Worm (Caenorhabditis elegans) whole organism, L3 larva: ENCODE measurements around the gene F49C12.12.

Experiments used
- R02D3.7 ChIP-seq: fragments of 150-350 bp; optimal IDR thresholded peaks from 2 replicates; lab custom pipeline; 2014; ENCODE audit warnings: missing biosample characterization, missing genetic modification characterization
- aly-2 ChIP-seq: fragments of 150-350 bp; optimal IDR thresholded peaks from 2 replicates; lab custom pipeline; 2014; ENCODE audit warnings: missing biosample characterization, missing genetic modification characterization
- ama-1 ChIP-seq: fragments of 150-350 bp; optimal IDR thresholded peaks from 2 replicates; lab custom pipeline; 2018
- ceh-16 ChIP-seq: sonication (generic microtip); optimal IDR thresholded peaks from 2 replicates; lab custom pipeline; 2017; ENCODE audit warnings: missing biosample characterization, missing genetic modification characterization
- ceh-28 ChIP-seq: fragments of 150-350 bp; optimal IDR thresholded peaks from 2 replicates; lab custom pipeline; 2014; ENCODE audit warnings: missing biosample characterization, missing genetic modification reagents, missing genetic modification characterization
- ceh-9 ChIP-seq: sonication (generic microtip); optimal IDR thresholded peaks from 2 replicates; lab custom pipeline; 2018; ENCODE audit warnings: missing biosample characterization, missing genetic modification characterization
- daf-12 ChIP-seq: fragments of 150-350 bp; optimal IDR thresholded peaks from 2 replicates; lab custom pipeline; 2014; ENCODE audit warnings: missing biosample characterization, missing genetic modification reagents, missing genetic modification characterization
- egl-27 ChIP-seq: sonication (generic microtip); optimal IDR thresholded peaks from 4 replicates; lab custom pipeline; 2017; ENCODE audit warnings: missing biosample characterization, missing genetic modification reagents, missing genetic modification characterization
- egl-5 ChIP-seq: fragments of 150-350 bp; optimal IDR thresholded peaks from 2 replicates; lab custom pipeline; 2017; ENCODE audit warnings: missing biosample characterization, missing genetic modification reagents, missing genetic modification characterization, inconsistent platforms
- elt-1 ChIP-seq: fragments of 150-350 bp; optimal IDR thresholded peaks from 2 replicates; lab custom pipeline; 2014; ENCODE audit warnings: missing biosample characterization, missing genetic modification characterization
- elt-2 ChIP-seq: sonication (generic microtip); optimal IDR thresholded peaks from 2 replicates; lab custom pipeline; 2016; ENCODE audit warnings: missing genetic modification reagents, mild to moderate bottlenecking, missing genetic modification characterization, missing compliant biosample characterization
- elt-3 ChIP-seq, 3 experiments: fragments of 150-350 bp in 1 of 3; sonication (generic microtip) in 2 of 3; optimal IDR thresholded peaks; 2 replicates in 2 of 3; 4 replicates in 1 of 3; lab custom pipeline; 2014 to 2017; ENCODE audit warnings: missing biosample characterization in 3 of 3, missing genetic modification characterization in 3 of 3
- fos-1 ChIP-seq: fragments of 150-350 bp; optimal IDR thresholded peaks from 2 replicates; lab custom pipeline; 2014; ENCODE audit warnings: missing biosample characterization, missing genetic modification characterization
- hmg-11 ChIP-seq: sonication (generic microtip); optimal IDR thresholded peaks from 2 replicates; lab custom pipeline; 2016; ENCODE audit warnings: missing genetic modification characterization, missing compliant biosample characterization
- jun-1 ChIP-seq: fragments of 150-350 bp; optimal IDR thresholded peaks from 2 replicates; lab custom pipeline; 2014; ENCODE audit warnings: missing biosample characterization, missing genetic modification reagents, missing genetic modification characterization
- lin-15B ChIP-seq: fragments of 150-350 bp; optimal IDR thresholded peaks from 2 replicates; lab custom pipeline; 2014; ENCODE audit warnings: missing biosample characterization, missing genetic modification characterization
- lin-39 ChIP-seq: fragments of 150-350 bp; optimal IDR thresholded peaks from 2 replicates; lab custom pipeline; 2018; ENCODE audit warnings: missing biosample characterization, missing genetic modification reagents, missing genetic modification characterization
- mdl-1 ChIP-seq: fragments of 150-350 bp; optimal IDR thresholded peaks from 2 replicates; lab custom pipeline; 2014; ENCODE audit warnings: missing biosample characterization, missing genetic modification characterization
- mml-1 ChIP-seq: fragments of 150-350 bp; sonication (generic microtip); optimal IDR thresholded peaks from 3 replicates; lab custom pipeline; 2014; ENCODE audit warnings: missing biosample characterization, missing genetic modification characterization
- nfya-1 ChIP-seq: sonication (generic microtip); optimal IDR thresholded peaks from 2 replicates; lab custom pipeline; 2017; ENCODE audit warnings: missing genetic modification characterization, mild to moderate bottlenecking, missing compliant biosample characterization, antibody characterized with exemption, moderate library complexity; ENCODE audit not compliant: insufficient read depth
- nhr-11 ChIP-seq: fragments of 150-350 bp; optimal IDR thresholded peaks from 2 replicates; lab custom pipeline; 2014; ENCODE audit warnings: missing biosample characterization, missing genetic modification characterization
- nhr-23 ChIP-seq: fragments of 150-350 bp; optimal IDR thresholded peaks from 2 replicates; lab custom pipeline; 2014; ENCODE audit warnings: missing biosample characterization, missing genetic modification reagents, missing genetic modification characterization
- nhr-237 ChIP-seq: fragments of 150-350 bp; optimal IDR thresholded peaks from 2 replicates; lab custom pipeline; 2014; ENCODE audit warnings: missing biosample characterization, missing genetic modification characterization
- nhr-25 ChIP-seq: sonication (generic microtip); optimal IDR thresholded peaks from 2 replicates; lab custom pipeline; 2017; ENCODE audit warnings: missing biosample characterization, missing genetic modification characterization
- nhr-76 ChIP-seq: fragments of 150-350 bp; sonication (generic microtip); optimal IDR thresholded peaks from 5 replicates; lab custom pipeline; 2014; ENCODE audit warnings: missing biosample characterization, missing genetic modification characterization
- nhr-77 ChIP-seq: fragments of 150-350 bp; optimal IDR thresholded peaks from 2 replicates; lab custom pipeline; 2014; ENCODE audit warnings: missing biosample characterization, missing genetic modification characterization
- pha-4 ChIP-seq: fragments of 150-350 bp; optimal IDR thresholded peaks from 2 replicates; lab custom pipeline; 2014; ENCODE audit warnings: missing biosample characterization, missing genetic modification reagents, missing genetic modification characterization
- pqm-1 ChIP-seq: fragments of 150-350 bp; optimal IDR thresholded peaks from 2 replicates; lab custom pipeline; 2017; ENCODE audit warnings: missing biosample characterization, missing genetic modification characterization, inconsistent platforms
- sea-2 ChIP-seq: fragments of 150-350 bp; sonication (generic microtip); optimal IDR thresholded peaks from 4 replicates; lab custom pipeline; 2014; ENCODE audit warnings: missing biosample characterization, missing genetic modification reagents, missing genetic modification characterization
- skn-1 ChIP-seq: fragments of 150-350 bp; optimal IDR thresholded peaks from 2 replicates; lab custom pipeline; 2014; ENCODE audit warnings: missing biosample characterization, missing genetic modification characterization
- snpc-4 ChIP-seq: fragments of 150-350 bp; optimal IDR thresholded peaks from 2 replicates; lab custom pipeline; 2014; ENCODE audit warnings: missing biosample characterization, missing genetic modification characterization
- tbx-2 ChIP-seq: sonication (generic microtip); optimal IDR thresholded peaks from 2 replicates; lab custom pipeline; 2016; ENCODE audit warnings: mild to moderate bottlenecking, missing genetic modification characterization, missing compliant biosample characterization
- unc-39 ChIP-seq: sonication (generic microtip); optimal IDR thresholded peaks from 4 replicates; lab custom pipeline; 2017; ENCODE audit warnings: missing biosample characterization, missing genetic modification characterization
- unc-62 ChIP-seq: fragments of 150-350 bp; sonication (generic microtip); optimal IDR thresholded peaks from 4 replicates; lab custom pipeline; 2014; ENCODE audit warnings: missing biosample characterization, missing genetic modification reagents, missing genetic modification characterization
- zag-1 ChIP-seq: fragments of 150-350 bp; optimal IDR thresholded peaks from 2 replicates; lab custom pipeline; 2014; ENCODE audit warnings: missing biosample characterization, missing genetic modification characterization
- ztf-11 ChIP-seq: fragments of 150-350 bp; optimal IDR thresholded peaks from 2 replicates; lab custom pipeline; 2014; ENCODE audit warnings: missing biosample characterization, missing genetic modification characterization
- ztf-4 ChIP-seq: fragments of 150-350 bp; optimal IDR thresholded peaks from 2 replicates; lab custom pipeline; 2014; ENCODE audit warnings: missing biosample characterization, missing genetic modification characterization

Gene F49C12.12

DNA sequence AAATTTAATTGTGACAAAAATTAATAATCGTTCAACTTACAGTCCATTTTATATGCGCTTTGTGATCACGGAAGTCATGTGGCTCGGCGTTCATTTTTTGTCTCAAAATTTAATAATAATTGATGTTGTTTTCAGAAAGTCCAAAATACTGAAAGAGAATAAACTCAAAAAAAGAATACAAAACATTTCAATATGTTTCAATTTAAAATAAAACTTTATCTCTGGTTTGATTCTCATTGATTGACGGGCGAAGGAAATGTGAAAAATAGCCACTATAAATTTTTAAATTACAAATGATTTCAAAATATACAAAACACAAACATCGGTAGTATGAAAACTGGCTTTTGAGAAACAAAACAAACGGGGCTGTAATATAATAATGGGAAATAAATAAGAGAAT, 18.3 kb upstream of the F49C12.12 start, which contains the start of gene T20D3.6:
T20D3.6 (minus strand) TSS at position 101 of the 400 bp plus-strand sequence.
- TF ChIP-seq pha-4 (no peak), ama-1 (lab: Kevin White, UChicago) (no peak)

DNA sequence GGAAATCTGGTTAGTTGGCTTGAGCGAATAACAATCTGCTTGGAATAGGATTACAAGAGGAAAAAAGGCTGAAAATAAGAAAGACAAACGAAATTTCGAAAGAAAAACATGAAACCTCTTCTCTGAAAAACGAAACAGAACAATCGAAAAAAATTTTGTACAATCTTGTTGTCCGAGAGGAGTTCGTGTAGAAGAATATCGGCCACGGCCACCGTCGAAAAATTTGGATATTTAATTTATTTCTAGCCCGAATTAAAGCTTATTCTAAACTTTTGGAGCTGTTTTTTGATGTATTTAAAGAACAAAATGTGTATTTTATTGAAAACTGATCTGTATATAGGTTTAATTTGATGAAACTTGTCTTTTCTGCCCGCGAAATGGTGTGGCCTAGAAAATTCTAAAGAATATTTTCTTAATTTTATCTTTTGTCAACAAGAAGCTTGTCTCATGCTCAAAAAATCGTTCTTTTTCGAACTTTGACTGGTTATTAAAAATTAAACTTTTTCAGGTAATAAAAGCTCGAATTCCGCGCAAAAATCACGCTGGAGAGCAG, 15.7 kb upstream of the F49C12.12 start, which contains the start of gene T20D3.5:
T20D3.5 (plus strand) TSS at position 503 of the 553 bp plus-strand sequence.
- TF ChIP-seq nhr-237 (tag; lab: Kevin White, UChicago) = no peak
- TF ChIP-seq R02D3.7 (tag; lab: Kevin White, UChicago) = no peak
- no peak for TF ChIP-seq daf-12 (tag; lab: Kevin White, UChicago)
- TF ChIP-seq nhr-11 (tag; lab: Kevin White, UChicago) = no peak
- no peak for TF ChIP-seq sea-2

DNA sequence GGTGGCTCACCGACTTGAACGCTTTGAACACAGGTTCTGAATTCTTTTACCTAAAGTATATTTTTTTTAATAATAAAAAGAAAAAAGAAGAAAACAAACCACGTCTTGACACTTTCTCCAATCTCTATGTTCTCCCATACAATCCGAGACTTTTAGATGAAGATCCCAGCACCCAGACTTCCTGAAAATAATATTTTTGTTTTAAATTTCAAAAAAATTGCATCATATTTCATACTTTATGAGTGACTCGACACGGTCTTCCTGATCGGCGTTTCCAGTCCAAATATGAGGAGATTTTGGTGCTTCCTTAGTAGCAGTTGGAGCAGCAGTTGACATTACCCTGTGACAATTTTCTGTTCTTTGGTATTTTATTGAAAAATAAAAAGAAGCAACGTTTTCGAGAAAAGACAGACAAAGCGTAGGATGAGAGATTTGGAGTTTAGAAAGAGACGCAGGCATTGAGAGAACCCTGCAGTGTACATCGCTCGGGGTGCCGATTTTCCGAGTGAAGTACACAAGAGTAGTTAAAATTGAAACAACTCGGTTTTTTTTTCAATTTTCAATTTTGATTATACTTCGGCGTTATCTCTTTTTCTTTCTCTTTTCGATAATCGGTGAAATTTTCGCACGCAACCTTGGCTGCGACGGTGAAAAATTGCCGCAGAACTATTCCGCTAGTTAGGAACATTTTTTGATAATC, 14.8 kb upstream of the F49C12.12 start, which contains the start of the genes coa-4 and T20D3.14:
coa-4 (minus strand) TSS at position 51 of the 700 bp plus-strand sequence.
T20D3.14 (minus strand) TSS at position 358 of the 700 bp plus-strand sequence.
- no peak for TF ChIP-seq ama-1 (lab: Kevin White, UChicago)
- no peak for TF ChIP-seq lin-39 (tag; lab: Kevin White, UChicago)
- no peak for TF ChIP-seq unc-62 (GFP tag; lab: Kevin White, UChicago)
- TF ChIP-seq egl-5 (tag; lab: Kevin White, UChicago) = no peak
- TF ChIP-seq ceh-16 (tag; lab: Kevin White, UChicago) = no peak
- no peak for TF ChIP-seq unc-39 (tag; lab: Kevin White, UChicago)
- TF ChIP-seq mml-1 (tag; lab: Kevin White, UChicago) = no peak
- no peak for TF ChIP-seq nhr-23 (tag; lab: Kevin White, UChicago)
- peak; percentile 75 for TF ChIP-seq elt-2 (tag; lab: Kevin White, UChicago)
- TF ChIP-seq ceh-9 (tag; lab: Kevin White, UChicago) = no peak
- TF ChIP-seq egl-27 (tag; lab: Kevin White, UChicago) = no peak
- peak; percentile 80 for TF ChIP-seq pha-4
- TF ChIP-seq snpc-4 (tag; lab: Kevin White, UChicago) = peak; percentile 27
- TF ChIP-seq skn-1 (tag; lab: Kevin White, UChicago) = no peak
- TF ChIP-seq mdl-1 = no peak
- peak; percentile 2 for TF ChIP-seq hmg-11 (tag; lab: Kevin White, UChicago)
- no peak for TF ChIP-seq jun-1 (tag; lab: Kevin White, UChicago)
- TF ChIP-seq fos-1 (tag; lab: Kevin White, UChicago) = no peak
- no peak for TF ChIP-seq nhr-25 (tag; lab: Kevin White, UChicago)
- no peak for TF ChIP-seq nhr-77 (tag; lab: Kevin White, UChicago)
- no peak for TF ChIP-seq elt-1
- TF ChIP-seq zag-1 = no peak
- no peak for TF ChIP-seq R02D3.7 (tag; lab: Kevin White, UChicago)
- TF ChIP-seq nfya-1 (tag; lab: Kevin White, UChicago) = peak; percentile 61
- no peak for TF ChIP-seq ztf-11 (tag; lab: Kevin White, UChicago)
- TF ChIP-seq lin-15B (tag; lab: Kevin White, UChicago) = peak; percentile 25
- TF ChIP-seq ceh-28 (tag; lab: Kevin White, UChicago) = no peak
- TF ChIP-seq aly-2 (tag; lab: Kevin White, UChicago) = no peak
- no peak for TF ChIP-seq nhr-76 (tag; lab: Kevin White, UChicago)
- TF ChIP-seq ztf-4 (tag; lab: Kevin White, UChicago) = no peak
- TF ChIP-seq elt-3 (tag; optimal IDR thresholded peaks at IDR 0.05; lab: Kevin White, UChicago) = no peak

DNA sequence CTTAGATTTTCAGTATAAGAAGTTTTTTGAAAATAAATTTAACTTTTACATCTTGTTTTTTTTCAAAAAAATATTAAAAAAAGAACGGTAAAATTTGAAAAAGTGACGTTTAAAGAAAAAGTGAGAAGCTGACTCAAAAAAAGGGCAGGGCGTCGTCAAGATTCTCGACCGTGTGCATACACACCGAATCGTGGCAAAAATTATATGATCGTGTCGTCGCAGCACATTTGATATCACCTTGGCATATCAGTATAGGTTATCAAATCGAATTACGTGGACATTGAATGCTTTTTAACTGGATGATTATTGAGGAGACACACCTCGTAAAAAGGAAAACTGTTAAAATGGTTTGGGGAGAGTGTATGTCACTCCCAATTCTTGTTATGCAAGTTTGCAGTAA, 12.1 kb upstream of the F49C12.12 start:
- no peak for TF ChIP-seq nhr-23 (tag; lab: Kevin White, UChicago)
- TF ChIP-seq elt-3 (tag; optimal IDR thresholded peaks at IDR 0.05; lab: Kevin White, UChicago) = no peak
- TF ChIP-seq nhr-77 (tag; lab: Kevin White, UChicago) = no peak
- no peak for TF ChIP-seq nhr-76 (tag; lab: Kevin White, UChicago)
- no peak for TF ChIP-seq zag-1
- peak; percentile 57 for TF ChIP-seq pqm-1
- TF ChIP-seq elt-2 (tag; lab: Kevin White, UChicago) = peak; percentile 93
- TF ChIP-seq tbx-2 = no peak
- no peak for TF ChIP-seq ceh-28 (tag; lab: Kevin White, UChicago)
- no peak for TF ChIP-seq ztf-11 (tag; lab: Kevin White, UChicago)
